Fruit fly (Drosophila melanogaster) whole organism: ENCODE results near the gene Ccp84Ae.

Experiments used
- CG8478 ChIP-seq: fragments of >200 bp; optimal IDR thresholded peaks from 2 replicates; lab custom pipeline; 2018; ENCODE audit warnings: inconsistent platforms
- Dll ChIP-seq: fragments of >200 bp; optimal IDR thresholded peaks from 2 replicates; lab custom pipeline; 2017
- EcR ChIP-seq, 2 experiments: fragments of >200 bp; optimal IDR thresholded peaks; 2 replicates each; lab custom pipeline; 2017; ENCODE audit warnings: missing biosample characterization in 2 of 2, missing genetic modification characterization in 2 of 2, missing genetic modification reagents in 2 of 2
- pan ChIP-seq: fragments of >200 bp; optimal IDR thresholded peaks from 2 replicates; lab custom pipeline; 2017
- psq ChIP-seq: fragments of >200 bp; optimal IDR thresholded peaks from 2 replicates; lab custom pipeline; 2017
- usp ChIP-seq: fragments of >200 bp; optimal IDR thresholded peaks from 2 replicates; lab custom pipeline; 2017; ENCODE audit warnings: missing biosample characterization, missing genetic modification characterization, mixed read lengths

Gene Ccp84Ae

dm6 chr3R:6663289-6663666 is 28.3 kb downstream of the Ccp84Ae start:
- TF ChIP-seq CG8478: no peak
- TF ChIP-seq pan (lab: Kevin White, UChicago): no peak
- no peak for TF ChIP-seq usp (GFP tag; lab: Kevin White, UChicago)
- TF ChIP-seq psq (lab: Kevin White, UChicago): no peak
- TF ChIP-seq Dll (lab: Kevin White, UChicago): no peak
- TF ChIP-seq EcR (GFP tag; optimal IDR thresholded peaks at IDR 0.05; lab: Kevin White, UChicago): no peak

- TF ChIP-seq psq (lab: Kevin White, UChicago) (no peak), usp (GFP tag; lab: Kevin White, UChicago) (no peak)
These were observed 28.8 kb downstream of the Ccp84Ae start for dm6 chr3R:6662613-6663288.

dm6 chr3R:6659941-6660340 is 31.6 kb downstream of the Ccp84Ae start, which contains the start of gene agt:
TSS of gene agt (minus strand) at chr3R:6660100.
- no peak for TF ChIP-seq Dll (lab: Kevin White, UChicago)
- no peak for TF ChIP-seq pan (lab: Kevin White, UChicago)

dm6 chr3R:6657278-6658246 is 34.0 kb downstream of the Ccp84Ae start, which contains the start of the genes CG1307 and twr:
TSS of gene CG1307 (minus strand) at chr3R:6657442.
TSS of gene twr (plus strand) at chr3R:6657882.
- TF ChIP-seq Dll (lab: Kevin White, UChicago) (no peak), EcR (GFP tag; optimal IDR thresholded peaks at IDR 0.05; lab: Kevin White, UChicago) (no peak), CG8478 (no peak), usp (GFP tag; lab: Kevin White, UChicago) (no peak), pan (lab: Kevin White, UChicago) (no peak), psq (lab: Kevin White, UChicago) (no peak)

- TF ChIP-seq EcR (GFP tag; optimal IDR thresholded peaks at IDR 0.05; lab: Kevin White, UChicago): no peak
These were observed 44.8 kb downstream of the Ccp84Ae start, which contains the start of gene Taf1 for dm6 chr3R:6646740-6647139. TSS of gene Taf1 (plus strand) at chr3R:6646889.

dm6 chr3R:6644334-6644733 is 47.2 kb downstream of the Ccp84Ae start, which contains the start of gene Ass:
TSS of gene Ass (minus strand) at chr3R:6644434.
- TF ChIP-seq Dll (lab: Kevin White, UChicago) (no peak), usp (GFP tag; lab: Kevin White, UChicago) (no peak), pan (lab: Kevin White, UChicago) (no peak), psq (lab: Kevin White, UChicago) (no peak), EcR (GFP tag; optimal IDR thresholded peaks at IDR 0.05; lab: Kevin White, UChicago) (no peak), CG8478 (no peak)

dm6 chr3R:6640932-6641331 is 50.6 kb downstream of the Ccp84Ae start, which contains the start of gene CG31286:
TSS of gene CG31286 (plus strand) at chr3R:6641232.
- TF ChIP-seq pan (lab: Kevin White, UChicago): no peak
- TF ChIP-seq Dll (lab: Kevin White, UChicago): no peak
- no peak for TF ChIP-seq CG8478
- no peak for TF ChIP-seq usp (GFP tag; lab: Kevin White, UChicago)
- no peak for TF ChIP-seq psq (lab: Kevin White, UChicago)
- no peak for TF ChIP-seq EcR (GFP tag; optimal IDR thresholded peaks at IDR 0.05; lab: Kevin White, UChicago)
